Worm (Caenorhabditis elegans) whole organism, midembryonic: ENCODE results near the gene C48B4.6.

Source experiments
- flt-1 ChIP-seq: fragments of 200-800 bp; sonication (Bioruptor generic); IDR thresholded peaks from 2 replicates; pipeline ENCODE4 v1.3.6; 2022; ENCODE audit warnings: missing genetic modification characterization, missing compliant biosample characterization
- tab-1 ChIP-seq: fragments of 200-800 bp; sonication (Bioruptor generic); IDR thresholded peaks from 2 replicates; pipeline ENCODE4 v1.3.6; 2022; ENCODE audit warnings: missing genetic modification characterization, missing compliant biosample characterization
- ztf-23 ChIP-seq: fragments of 200-800 bp; sonication (Bioruptor generic); IDR thresholded peaks from 2 replicates; pipeline ENCODE4 v1.3.6; 2022; ENCODE audit warnings: missing genetic modification reagents, missing genetic modification characterization, missing compliant biosample characterization
- ztf-29 ChIP-seq: fragments of 200-800 bp; sonication (Bioruptor generic); IDR thresholded peaks from 2 replicates; pipeline ENCODE4 v1.3.6; 2022; ENCODE audit warnings: missing genetic modification reagents, missing genetic modification characterization, missing compliant biosample characterization

DNA sequence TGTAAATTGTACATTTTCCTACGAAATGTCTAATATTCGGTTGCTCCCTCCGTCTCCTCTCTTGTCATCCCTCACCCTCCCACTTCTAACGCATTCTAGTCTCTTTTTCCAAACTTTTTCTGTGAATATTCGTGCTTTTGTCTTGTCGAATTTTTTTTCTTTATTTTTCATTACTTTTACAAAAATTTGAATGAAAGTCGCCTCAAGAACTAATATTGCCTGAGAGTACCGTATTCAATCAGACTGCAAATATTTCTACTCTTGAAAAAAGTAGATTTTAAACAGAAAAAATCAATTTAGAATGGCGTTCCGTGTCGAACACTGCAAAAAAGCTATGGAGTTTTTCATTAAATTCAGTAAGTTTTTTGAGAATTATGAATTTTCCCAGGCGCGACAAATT, 2.1 kb downstream of the C48B4.6 start, which contains the start of gene ZK1098.11:
- TF ChIP-seq tab-1 (GFP tag; lab: Robert Waterston, UW) (no peak), ztf-29 (GFP tag; lab: Robert Waterston, UW) (no peak), flt-1 (GFP tag; lab: Robert Waterston, UW) (no peak), ztf-23 (GFP tag; lab: Robert Waterston, UW) (no peak)
